Worm (Caenorhabditis elegans): ENCODE data around the gene K02G10.5.

- no peak for TF ChIP-seq med-1 (GFP tag; optimal IDR thresholded peaks at IDR 0.05; ENCODE audit: insufficient read depth)
- no peak for TF ChIP-seq klf-2 (GFP tag; conservative IDR thresholded peaks at IDR 0.05)
- TF ChIP-seq T22C8.4 (GFP tag; IDR thresholded peaks at IDR 0.05), result no peak
- no peak for TF ChIP-seq ztf-29 (GFP tag; IDR thresholded peaks at IDR 0.05)
- no peak for TF ChIP-seq flt-1 (GFP tag; IDR thresholded peaks at IDR 0.05)
Measured at ce11 chrX:4667788-4668187, 23.2 kb downstream of the K02G10.5 start, which contains the start of gene mfsd-12.

Data from whole organism, midembryonic.